Worm (Caenorhabditis elegans) whole organism, late embryonic: Measurements from ENCODE around the gene F28F8.7.

Experiments
- C08G9.2 ChIP-seq: sonication (generic microtip); optimal IDR thresholded peaks from 2 replicates; lab custom pipeline; 2016; ENCODE audit warnings: mild to moderate bottlenecking, missing genetic modification characterization, moderate library complexity, missing compliant biosample characterization
- K09A11.1 ChIP-seq: sonication (generic microtip); optimal IDR thresholded peaks from 2 replicates; lab custom pipeline; 2017; ENCODE audit warnings: antibody characterized with exemption, mild to moderate bottlenecking, missing genetic modification characterization, missing compliant biosample characterization; ENCODE audit not compliant: insufficient read depth
- T23F11.4 ChIP-seq: fragments of 200-800 bp; sonication (Bioruptor generic); optimal IDR thresholded peaks from 2 replicates; lab custom pipeline; 2018; ENCODE audit warnings: mild to moderate bottlenecking, missing genetic modification characterization, missing compliant biosample characterization
- ahr-1 ChIP-seq: sonication (generic microtip); optimal IDR thresholded peaks from 2 replicates; lab custom pipeline; 2016; ENCODE audit warnings: missing genetic modification characterization, missing compliant biosample characterization
- ceh-14 ChIP-seq: sonication (generic microtip); optimal IDR thresholded peaks from 2 replicates; lab custom pipeline; 2016; ENCODE audit warnings: missing genotype, missing genetic modification characterization, missing compliant biosample characterization
- ceh-19 ChIP-seq: fragments of 200-800 bp; sonication (Bioruptor generic); optimal IDR thresholded peaks from 2 replicates; lab custom pipeline; 2018; ENCODE audit warnings: mild to moderate bottlenecking, missing genetic modification characterization, missing compliant biosample characterization
- ceh-2 ChIP-seq: sonication (generic microtip); optimal IDR thresholded peaks from 2 replicates; lab custom pipeline; 2016; ENCODE audit warnings: missing genotype, missing genetic modification characterization, missing compliant biosample characterization
- ceh-31 ChIP-seq: sonication (generic microtip); optimal IDR thresholded peaks from 2 replicates; lab custom pipeline; 2016; ENCODE audit warnings: missing genetic modification characterization, missing compliant biosample characterization
- ceh-34 ChIP-seq: sonication (generic microtip); optimal IDR thresholded peaks from 2 replicates; lab custom pipeline; 2016; ENCODE audit warnings: mild to moderate bottlenecking, missing genetic modification characterization, missing compliant biosample characterization
- ceh-45 ChIP-seq: fragments of 200-800 bp; sonication (Bioruptor generic); IDR thresholded peaks from 2 replicates; pipeline ENCODE4 v1.3.6; 2022; ENCODE audit warnings: missing genetic modification reagents, missing genetic modification characterization, missing compliant biosample characterization
- ceh-48 ChIP-seq: sonication (generic microtip); optimal IDR thresholded peaks from 2 replicates; lab custom pipeline; 2016; ENCODE audit warnings: missing genetic modification characterization, inconsistent platforms, missing compliant biosample characterization
- ceh-9 ChIP-seq: sonication (generic microtip); optimal IDR thresholded peaks from 2 replicates; lab custom pipeline; 2016; ENCODE audit warnings: mild to moderate bottlenecking, missing genetic modification characterization, inconsistent platforms, missing compliant biosample characterization
- che-1 ChIP-seq: sonication (generic microtip); optimal IDR thresholded peaks from 2 replicates; lab custom pipeline; 2016; ENCODE audit warnings: mild to moderate bottlenecking, missing genetic modification characterization, missing compliant biosample characterization
- dve-1 ChIP-seq: sonication (generic microtip); optimal IDR thresholded peaks from 2 replicates; lab custom pipeline; 2017; ENCODE audit warnings: antibody characterized with exemption, mild to moderate bottlenecking, missing genetic modification characterization, missing compliant biosample characterization
- eyg-1 ChIP-seq: sonication (generic microtip); optimal IDR thresholded peaks from 2 replicates; lab custom pipeline; 2016; ENCODE audit warnings: missing genotype, missing genetic modification characterization, missing compliant biosample characterization
- fax-1 ChIP-seq: sonication (generic microtip); optimal IDR thresholded peaks from 2 replicates; lab custom pipeline; 2016; ENCODE audit warnings: missing genotype, missing genetic modification characterization, missing compliant biosample characterization
- fkh-10 ChIP-seq: fragments of 150-350 bp; optimal IDR thresholded peaks from 2 replicates; lab custom pipeline; 2014; ENCODE audit warnings: missing biosample characterization, missing genetic modification reagents, missing genetic modification characterization
- gmeb-2 ChIP-seq: sonication (generic microtip); optimal IDR thresholded peaks from 2 replicates; lab custom pipeline; 2016; ENCODE audit warnings: missing genetic modification characterization, inconsistent platforms, missing compliant biosample characterization
- hlh-13 ChIP-seq: fragments of 200-800 bp; sonication (Bioruptor generic); optimal IDR thresholded peaks from 2 replicates; lab custom pipeline; 2018; ENCODE audit warnings: mild to moderate bottlenecking, missing genetic modification characterization, missing compliant biosample characterization
- hlh-15 ChIP-seq: sonication (generic microtip); optimal IDR thresholded peaks from 2 replicates; lab custom pipeline; 2016; ENCODE audit warnings: missing genetic modification characterization, missing compliant biosample characterization
- hlh-8 ChIP-seq: sonication (generic microtip); optimal IDR thresholded peaks from 2 replicates; lab custom pipeline; 2016; ENCODE audit warnings: missing genotype, missing genetic modification characterization, missing compliant biosample characterization
- lim-6 ChIP-seq: sonication (generic microtip); optimal IDR thresholded peaks from 2 replicates; lab custom pipeline; 2016; ENCODE audit warnings: missing genetic modification characterization, missing compliant biosample characterization
- madf-2 ChIP-seq: sonication (generic microtip); optimal IDR thresholded peaks from 2 replicates; lab custom pipeline; 2017; ENCODE audit warnings: missing genetic modification characterization, missing compliant biosample characterization
- mec-3 ChIP-seq: sonication (generic microtip); optimal IDR thresholded peaks from 2 replicates; lab custom pipeline; 2016; ENCODE audit warnings: borderline replicate concordance, missing genetic modification characterization, missing compliant biosample characterization
- nfya-1 ChIP-seq: sonication (generic microtip); optimal IDR thresholded peaks from 2 replicates; lab custom pipeline; 2017; ENCODE audit warnings: missing genetic modification characterization, mild to moderate bottlenecking, missing compliant biosample characterization, antibody characterized with exemption, moderate library complexity
- nhr-232 ChIP-seq: sonication (generic microtip); optimal IDR thresholded peaks from 2 replicates; lab custom pipeline; 2016; ENCODE audit warnings: missing genetic modification characterization, missing compliant biosample characterization
- odd-2 ChIP-seq: sonication (generic microtip); optimal IDR thresholded peaks from 2 replicates; lab custom pipeline; 2017; ENCODE audit warnings: antibody characterized with exemption, mild to moderate bottlenecking, missing genetic modification characterization, missing compliant biosample characterization
- pat-9 ChIP-seq: fragments of 200-800 bp; sonication (Bioruptor generic); optimal IDR thresholded peaks from 2 replicates; lab custom pipeline; 2018; ENCODE audit warnings: mild to moderate bottlenecking, missing genetic modification characterization, moderate library complexity, missing compliant biosample characterization
- pax-1 ChIP-seq: fragments of 150-350 bp; optimal IDR thresholded peaks from 2 replicates; lab custom pipeline; 2014; ENCODE audit warnings: missing biosample characterization, missing genetic modification characterization
- pha-2 ChIP-seq: sonication (generic microtip); optimal IDR thresholded peaks from 2 replicates; lab custom pipeline; 2017; ENCODE audit warnings: mild to moderate bottlenecking, missing genetic modification characterization, missing compliant biosample characterization
- ref-2 ChIP-seq: sonication (generic microtip); optimal IDR thresholded peaks from 2 replicates; lab custom pipeline; 2016; ENCODE audit warnings: missing genetic modification characterization, missing compliant biosample characterization
- sdc-2 ChIP-seq: sonication (generic microtip); optimal IDR thresholded peaks from 2 replicates; lab custom pipeline; 2016; ENCODE audit warnings: missing genotype, missing genetic modification characterization, missing compliant biosample characterization
- syd-9 ChIP-seq: sonication (generic microtip); optimal IDR thresholded peaks from 2 replicates; lab custom pipeline; 2016; ENCODE audit warnings: mild to moderate bottlenecking, missing genetic modification characterization, moderate library complexity, missing compliant biosample characterization
- tbx-7 ChIP-seq: sonication (generic microtip); optimal IDR thresholded peaks from 2 replicates; lab custom pipeline; 2016; ENCODE audit warnings: missing genotype, missing genetic modification characterization, missing compliant biosample characterization
- unc-3 ChIP-seq, 2 experiments: fragments of 200-800 bp in 1 of 2; sonication (Bioruptor generic) in 1 of 2; sonication (generic microtip) in 1 of 2; conservative IDR thresholded peaks in 1 of 2; optimal IDR thresholded peaks in 1 of 2; 2 replicates each; pipeline versions ENCODE4 v1.3.6 to Lab custom; 2016 to 2022; ENCODE audit warnings: missing compliant biosample characterization in 2 of 2, missing genetic modification characterization in 2 of 2, missing genetic modification reagents in 1 of 2
- unc-42 ChIP-seq: sonication (generic microtip); optimal IDR thresholded peaks from 2 replicates; lab custom pipeline; 2016; ENCODE audit warnings: missing genotype, missing genetic modification characterization, missing compliant biosample characterization
- unc-55 ChIP-seq: sonication (generic microtip); optimal IDR thresholded peaks from 2 replicates; lab custom pipeline; 2017; ENCODE audit warnings: missing biosample characterization, missing genetic modification reagents, missing genetic modification characterization
- unc-86 ChIP-seq: sonication (generic microtip); optimal IDR thresholded peaks from 2 replicates; lab custom pipeline; 2016; ENCODE audit warnings: missing genetic modification characterization, missing compliant biosample characterization
- ztf-16 ChIP-seq: sonication (generic microtip); optimal IDR thresholded peaks from 2 replicates; lab custom pipeline; 2017; ENCODE audit warnings: missing genetic modification characterization, missing compliant biosample characterization

The F28F8.7 gene

DNA sequence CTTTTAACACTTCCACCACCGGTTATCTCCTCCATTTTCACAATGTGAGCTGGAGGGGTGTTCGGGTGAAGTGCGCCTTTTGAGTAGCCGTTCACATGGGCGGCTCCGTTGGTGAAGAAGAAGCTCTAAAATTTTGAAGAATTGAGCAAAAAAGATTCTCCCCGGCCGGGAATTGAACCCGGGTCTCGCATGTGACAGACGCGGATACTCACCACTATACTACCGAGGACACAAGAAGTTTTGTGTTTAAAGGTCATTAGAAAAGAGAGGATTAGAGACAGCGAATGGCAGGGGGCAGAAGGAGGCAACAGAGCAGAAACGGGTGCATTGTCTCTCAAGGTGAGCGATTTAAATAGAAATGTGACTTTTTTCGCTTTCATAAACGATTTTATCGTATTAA is 38.8 kb downstream of the F28F8.7 start (continued):
- peak; percentile 68 for TF ChIP-seq ceh-48 (tag; lab: Kevin White, UChicago)
- peak; percentile 73 for TF ChIP-seq unc-86 (tag; lab: Kevin White, UChicago)
- no peak for TF ChIP-seq unc-55 (GFP tag; lab: Kevin White, UChicago)
- TF ChIP-seq gmeb-2 (tag; lab: Kevin White, UChicago), result peak; percentile 83
- TF ChIP-seq unc-42, result peak; percentile 43
- TF ChIP-seq lim-6 (tag; lab: Kevin White, UChicago), result no peak
- peak; percentile 79 for TF ChIP-seq ceh-2 (tag; lab: Kevin White, UChicago)
- peak; percentile 79 for TF ChIP-seq C08G9.2
- TF ChIP-seq dve-1, result peak; percentile 47
- TF ChIP-seq nfya-1 (tag; lab: Kevin White, UChicago), result peak; percentile 58
- peak; percentile 73 for TF ChIP-seq nhr-232
- peak; percentile 84 for TF ChIP-seq ceh-14 (tag; lab: Kevin White, UChicago)
- TF ChIP-seq unc-3 (GFP tag; conservative IDR thresholded peaks at IDR 0.05; lab: Robert Waterston, UW), result peak; percentile 68
- peak; percentile 53 for TF ChIP-seq unc-3 (tag; optimal IDR thresholded peaks at IDR 0.05; lab: Kevin White, UChicago)
- TF ChIP-seq ahr-1, result peak; percentile 14
- TF ChIP-seq pax-1, result no peak
- TF ChIP-seq syd-9 (tag; lab: Kevin White, UChicago), result peak; percentile 75
- peak; percentile 79 for TF ChIP-seq T23F11.4 (GFP tag; lab: Kevin White, UChicago)
- peak; percentile 54 for TF ChIP-seq hlh-15 (tag; lab: Kevin White, UChicago)
- peak; percentile 33 for TF ChIP-seq mec-3
- TF ChIP-seq pha-2 (tag; lab: Kevin White, UChicago), result peak; percentile 84
- peak; percentile 76 for TF ChIP-seq ceh-34
- TF ChIP-seq ceh-19 (GFP tag; lab: Kevin White, UChicago), result peak; percentile 84
- peak; percentile 55 for TF ChIP-seq fax-1 (tag; lab: Kevin White, UChicago)
- TF ChIP-seq hlh-8 (tag; lab: Kevin White, UChicago), result peak; percentile 55
- peak; percentile 79 for TF ChIP-seq ztf-16 (tag; lab: Kevin White, UChicago)
- TF ChIP-seq sdc-2, result peak; percentile 79

DNA sequence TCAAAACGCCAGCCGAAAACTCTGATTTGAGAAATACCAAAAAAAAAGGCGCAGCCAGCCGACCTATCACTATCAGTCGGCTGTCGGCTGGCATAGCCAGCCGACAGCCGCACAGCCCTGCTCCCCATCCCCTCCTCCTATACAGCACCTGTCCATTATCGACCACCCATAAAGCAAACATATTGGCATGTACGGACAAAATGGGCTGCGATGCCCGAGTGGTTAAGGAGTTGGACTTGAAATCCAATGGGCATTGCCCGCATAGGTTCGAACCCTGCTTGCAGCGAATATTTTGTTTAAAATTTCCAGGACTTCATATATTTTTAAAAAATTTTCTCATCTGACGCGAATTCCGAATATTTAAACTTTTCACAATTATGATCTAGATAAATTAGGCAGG is 40.0 kb downstream of the F28F8.7 start:
- TF ChIP-seq ceh-48 (tag; lab: Kevin White, UChicago), result no peak
- TF ChIP-seq ceh-45, result no peak
- no peak for TF ChIP-seq madf-2
- no peak for TF ChIP-seq ref-2 (tag; lab: Kevin White, UChicago)
- no peak for TF ChIP-seq pat-9
- no peak for TF ChIP-seq fkh-10 (GFP tag; lab: Kevin White, UChicago)
- TF ChIP-seq K09A11.1 (tag; lab: Kevin White, UChicago), result no peak
- no peak for TF ChIP-seq ceh-2 (tag; lab: Kevin White, UChicago)
- no peak for TF ChIP-seq C08G9.2
- no peak for TF ChIP-seq che-1 (tag; lab: Kevin White, UChicago)
- TF ChIP-seq fax-1 (tag; lab: Kevin White, UChicago), result no peak
- TF ChIP-seq, all 69 proteins: peak for 0

DNA sequence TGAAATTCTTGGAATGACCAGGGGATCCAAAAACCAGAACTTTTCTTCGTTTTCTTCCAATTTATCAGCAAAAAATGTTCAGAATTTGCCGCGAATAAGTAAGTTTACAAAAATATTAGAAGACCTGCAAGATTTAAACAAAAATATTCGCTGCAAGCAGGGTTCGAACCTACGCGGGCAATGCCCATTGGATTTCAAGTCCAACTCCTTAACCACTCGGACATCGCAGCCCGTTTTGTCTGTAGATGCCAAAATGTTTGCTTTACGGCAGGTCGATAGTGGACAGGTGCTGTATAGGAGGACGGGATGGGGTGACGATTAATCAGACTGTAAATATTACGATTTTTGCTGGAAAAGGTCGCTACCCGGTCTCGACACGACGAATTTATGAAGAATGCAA is 42.7 kb downstream of the F28F8.7 start:
- TF ChIP-seq nhr-232, result no peak
- TF ChIP-seq ref-2 (tag; lab: Kevin White, UChicago), result no peak
- TF ChIP-seq pax-1, result no peak
- no peak for TF ChIP-seq hlh-13 (GFP tag; lab: Kevin White, UChicago)
- TF ChIP-seq ceh-34, result no peak
- TF ChIP-seq eyg-1 (tag; lab: Kevin White, UChicago), result no peak
- no peak for TF ChIP-seq nfya-1 (tag; lab: Kevin White, UChicago)
- no peak for TF ChIP-seq ceh-9 (tag; lab: Kevin White, UChicago)
- TF ChIP-seq tbx-7, result no peak
- no peak for TF ChIP-seq ceh-48 (tag; lab: Kevin White, UChicago)
- no peak for TF ChIP-seq ceh-31 (tag; lab: Kevin White, UChicago)
- TF ChIP-seq odd-2 (tag; lab: Kevin White, UChicago), result no peak
- TF ChIP-seq, all 69 proteins: peak for 0
